Worm (Caenorhabditis elegans) whole organism, midembryonic: ENCODE results near the gene Y75B8A.33.
"Not testable (repeated sequence)": the region's sequence is repeated elsewhere in the genome, so short reads cannot be mapped to it uniquely, and the experiment has no call there.

Experiments used
- T22C8.4 ChIP-seq: fragments of 200-800 bp; sonication (Bioruptor generic); IDR thresholded peaks from 2 replicates; pipeline ENCODE4 v1.3.6; 2022; ENCODE audit warnings: missing genetic modification characterization, missing compliant biosample characterization
- cog-1 ChIP-seq: sonication (generic microtip); optimal IDR thresholded peaks from 2 replicates; lab custom pipeline; 2016; ENCODE audit warnings: missing genetic modification characterization, missing compliant biosample characterization
- flt-1 ChIP-seq: fragments of 200-800 bp; sonication (Bioruptor generic); IDR thresholded peaks from 2 replicates; pipeline ENCODE4 v1.3.6; 2022; ENCODE audit warnings: missing genetic modification characterization, missing compliant biosample characterization
- klf-2 ChIP-seq: fragments of 200-800 bp; sonication (Bioruptor generic); conservative IDR thresholded peaks from 2 replicates; pipeline ENCODE4 v1.3.6; 2022; ENCODE audit warnings: missing genetic modification reagents, missing genetic modification characterization, missing compliant biosample characterization
- med-1 ChIP-seq: sonication (generic microtip); optimal IDR thresholded peaks from 2 replicates; lab custom pipeline; 2017; ENCODE audit warnings: missing genetic modification characterization, mild to moderate bottlenecking, missing compliant biosample characterization, antibody characterized with exemption, missing genetic modification reagents; ENCODE audit not compliant: insufficient read depth
- ref-1 ChIP-seq: fragments of 200-800 bp; sonication (Bioruptor generic); conservative IDR thresholded peaks from 2 replicates; pipeline ENCODE4 v1.3.6; 2022; ENCODE audit warnings: missing genetic modification reagents, missing genetic modification characterization, missing compliant biosample characterization
- tab-1 ChIP-seq: fragments of 200-800 bp; sonication (Bioruptor generic); IDR thresholded peaks from 2 replicates; pipeline ENCODE4 v1.3.6; 2022; ENCODE audit warnings: missing genetic modification characterization, missing compliant biosample characterization
- ztf-23 ChIP-seq: fragments of 200-800 bp; sonication (Bioruptor generic); IDR thresholded peaks from 2 replicates; pipeline ENCODE4 v1.3.6; 2022; ENCODE audit warnings: missing genetic modification reagents, missing genetic modification characterization, missing compliant biosample characterization
- ztf-29 ChIP-seq: fragments of 200-800 bp; sonication (Bioruptor generic); IDR thresholded peaks from 2 replicates; pipeline ENCODE4 v1.3.6; 2022; ENCODE audit warnings: missing genetic modification reagents, missing genetic modification characterization, missing compliant biosample characterization

The Y75B8A.33 gene

ce11 chrIII:12366989-12367557 lies at the start of gene Y75B8A.33:
Gene Y75B8A.33 (minus strand): TSS chrIII:12367373.
- TF ChIP-seq med-1 (GFP tag; lab: Kevin White, UChicago) (no peak), flt-1 (GFP tag; lab: Robert Waterston, UW) (peak; percentile 66; the same call in 1 of the 2 replicates)

DNA sequence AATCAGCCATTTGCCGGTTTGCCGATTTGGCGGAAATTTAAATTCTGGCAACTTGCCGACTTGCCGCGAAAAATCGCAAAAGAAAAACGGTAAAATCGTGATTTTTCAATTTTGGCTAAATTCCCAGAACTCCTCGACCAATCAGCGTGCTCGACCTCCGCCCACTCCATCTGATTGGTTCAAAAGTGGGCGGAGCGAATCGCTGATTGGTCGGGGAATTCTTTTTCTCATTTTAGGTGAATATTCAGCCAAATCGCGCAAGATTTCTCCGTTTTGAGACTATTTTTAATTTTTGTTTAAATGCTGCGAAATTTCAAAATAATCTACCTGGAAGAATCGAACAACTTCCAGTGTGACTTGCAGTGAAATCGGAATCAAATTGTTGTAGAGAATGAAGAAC lies 47.4 kb upstream of the Y75B8A.33 start:
- TF ChIP-seq ztf-23 (GFP tag; lab: Robert Waterston, UW) (0 out of 2 replicates have a peak, but pooled peaks have one; percentile 24), med-1 (GFP tag; lab: Kevin White, UChicago) (no peak)

DNA sequence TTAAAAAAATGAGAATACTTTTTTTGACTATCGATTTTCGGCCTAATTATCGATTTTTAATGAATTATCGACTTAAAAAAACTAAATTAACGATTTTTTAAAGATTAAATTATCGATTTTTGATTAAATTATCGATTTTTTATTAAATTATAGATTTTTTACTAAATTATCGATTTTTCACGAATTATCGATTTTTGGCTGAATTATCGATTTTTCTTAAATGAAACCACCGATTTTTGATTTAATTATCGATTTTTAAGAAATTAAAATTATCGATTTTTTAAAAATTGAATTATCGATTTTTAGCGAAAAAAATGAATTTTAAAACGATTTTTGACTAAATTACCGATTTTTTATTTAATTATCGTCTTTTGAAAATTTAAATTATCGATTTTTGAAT lies 44.5 kb upstream of the Y75B8A.33 start:
- TF ChIP-seq klf-2 (no peak), T22C8.4 (peak; percentile 94)

DNA sequence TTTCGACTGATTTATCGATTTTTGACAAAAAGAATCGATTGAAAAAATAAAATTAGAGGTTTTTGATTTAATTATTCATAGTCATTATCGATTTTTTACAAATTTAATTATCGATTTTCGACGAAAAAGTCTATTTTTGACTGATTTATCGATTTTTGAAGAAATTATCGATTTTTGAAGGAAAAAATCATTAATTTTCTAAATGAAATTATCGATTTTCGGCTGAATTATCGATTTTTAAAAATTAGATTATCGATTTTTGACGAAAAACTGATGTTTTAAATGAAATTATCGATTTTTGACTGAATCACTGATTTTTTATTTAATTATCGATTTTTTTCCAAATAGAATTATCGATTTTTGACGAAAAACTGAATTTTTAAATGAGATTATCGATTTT lies 43.9 kb upstream of the Y75B8A.33 start:
- TF ChIP-seq klf-2 (no peak), T22C8.4 (peak; percentile 58; the same call in 1 of the 2 replicates)

ce11 chrIII:12410304-12410703 lies 43.1 kb upstream of the Y75B8A.33 start:
- TF ChIP-seq flt-1 (GFP tag; lab: Robert Waterston, UW) (no peak), T22C8.4 (peak; percentile 70)

DNA sequence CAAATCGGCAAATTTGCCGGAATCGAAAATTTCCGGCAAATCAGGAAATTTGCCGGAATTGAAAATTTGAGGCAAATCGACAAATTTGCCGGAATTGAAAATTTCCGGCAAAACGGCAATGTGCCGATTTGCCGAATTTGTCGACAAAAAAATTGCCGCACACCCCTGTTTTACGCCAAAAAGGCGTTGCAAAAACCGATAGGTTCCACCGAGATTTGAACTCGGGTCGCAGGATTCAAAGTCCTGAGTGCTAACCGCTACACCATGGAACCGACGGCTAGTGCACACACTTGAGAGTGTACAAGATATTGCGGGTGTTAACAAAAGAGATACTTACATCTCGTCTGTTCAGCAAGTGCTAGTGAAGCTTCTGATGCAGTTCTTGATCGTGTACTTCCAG lies 32.5 kb upstream of the Y75B8A.33 start:
- TF ChIP-seq T22C8.4 (peak; percentile 29; the same call in 1 of the 2 replicates), ref-1 (GFP tag; lab: Robert Waterston, UW) (0 out of 2 replicates have a peak, but pooled peaks have one; percentile 50), flt-1 (GFP tag; lab: Robert Waterston, UW) (peak; percentile 86), cog-1 (tag; lab: Kevin White, UChicago) (no peak), klf-2 (peak; percentile 46; the same call in 1 of the 2 replicates), tab-1 (GFP tag; lab: Robert Waterston, UW) (peak; percentile 84), ztf-29 (peak; percentile 62), ztf-23 (GFP tag; lab: Robert Waterston, UW) (peak; percentile 47; the same call in 1 of the 2 replicates), med-1 (GFP tag; lab: Kevin White, UChicago) (no peak)

ce11 chrIII:12398468-12398867 lies 31.3 kb upstream of the Y75B8A.33 start:
- TF ChIP-seq tab-1 (GFP tag; lab: Robert Waterston, UW) (no peak), cog-1 (tag; lab: Kevin White, UChicago) (no peak), ref-1 (GFP tag; lab: Robert Waterston, UW) (no peak), klf-2 (no peak), flt-1 (GFP tag; lab: Robert Waterston, UW) (no peak), ztf-29 (no peak), T22C8.4 (no peak), ztf-23 (GFP tag; lab: Robert Waterston, UW) (no peak), med-1 (GFP tag; lab: Kevin White, UChicago) (no peak)

DNA sequence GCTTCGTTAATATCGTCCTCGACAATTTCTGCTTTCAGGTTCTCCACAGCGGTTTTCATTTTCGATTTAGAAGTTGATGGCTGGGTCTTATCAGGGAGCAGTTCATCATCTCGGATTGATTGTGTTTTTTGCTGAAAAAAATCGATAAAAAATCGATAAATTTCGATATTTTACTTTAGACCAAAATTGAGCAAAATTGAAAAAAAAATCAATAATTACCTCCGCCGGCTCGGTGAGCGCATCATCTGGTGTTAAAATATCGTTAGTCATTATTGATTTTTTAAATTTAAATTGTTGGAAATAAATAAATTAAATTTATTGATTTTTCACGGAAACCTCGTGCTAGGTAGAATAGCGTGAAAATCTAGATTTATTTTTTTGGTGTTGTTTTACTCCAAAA lies 27.9 kb upstream of the Y75B8A.33 start, which contains the start of gene Y49E10.10:
TSS of gene Y49E10.10 (plus strand) at position 381 of the 400 bp plus-strand sequence.
- TF ChIP-seq ztf-29 (no peak), T22C8.4 (peak; percentile 84)

ce11 chrIII:12388106-12388505 lies 20.9 kb upstream of the Y75B8A.33 start:
- TF ChIP-seq ztf-23 (GFP tag; lab: Robert Waterston, UW) (no peak), ztf-29 (no peak), klf-2 (no peak), T22C8.4 (no peak), tab-1 (GFP tag; lab: Robert Waterston, UW) (no peak)

DNA sequence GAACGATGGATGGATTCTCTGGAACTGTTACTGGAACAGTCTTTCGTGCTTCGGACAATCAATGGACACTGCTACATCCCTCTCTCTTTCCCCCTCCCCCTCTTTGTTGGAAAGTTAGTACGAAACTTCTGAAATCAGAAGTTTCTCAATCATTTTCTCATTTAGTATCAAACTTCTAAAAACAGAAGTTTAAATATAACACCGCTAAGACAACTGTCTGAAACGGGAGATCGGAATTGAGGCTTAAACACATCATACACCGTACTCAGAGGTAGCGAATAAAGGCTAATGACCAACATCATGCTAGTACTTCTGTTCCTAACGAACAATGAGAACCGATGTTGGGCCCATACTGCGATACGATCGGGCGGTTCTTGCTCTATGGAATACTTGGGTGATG lies 19.4 kb upstream of the Y75B8A.33 start, which contains the start of gene Y49E10.30:
TSS of gene Y49E10.30 (plus strand) at position 301 of the 400 bp plus-strand sequence.
- not testable (repeated sequence) for TF ChIP-seq tab-1, ref-1, ztf-23 (GFP tag; lab: Robert Waterston, UW)

- TF ChIP-seq ref-1 (GFP tag; lab: Robert Waterston, UW); med-1 (GFP tag; lab: Kevin White, UChicago); T22C8.4: not testable (repeated sequence)
Observed at ce11 chrIII:12383709-12384108, 16.5 kb upstream of the Y75B8A.33 start, which contains the start of gene Y49E10.4. Gene Y49E10.4 (minus strand): TSS chrIII:12383809.

ce11 chrIII:12377198-12377662 lies 10.1 kb upstream of the Y75B8A.33 start, which contains the start of gene pph-4.2:
Gene pph-4.2 (minus strand): TSS chrIII:12377248.
- TF ChIP-seq flt-1 (GFP tag; lab: Robert Waterston, UW): no peak
- TF ChIP-seq ref-1 (GFP tag; lab: Robert Waterston, UW): no peak
- no peak for TF ChIP-seq T22C8.4
- TF ChIP-seq klf-2: no peak
- TF ChIP-seq cog-1 (tag; lab: Kevin White, UChicago): no peak
- TF ChIP-seq ztf-29: no peak
- TF ChIP-seq ztf-23 (GFP tag; lab: Robert Waterston, UW): no peak
- TF ChIP-seq med-1 (GFP tag; lab: Kevin White, UChicago): no peak
- no peak for TF ChIP-seq tab-1 (GFP tag; lab: Robert Waterston, UW)
